Comparison of ENCODE assay signal across 1 fruit fly cellular context in the genomic region with DNA sequence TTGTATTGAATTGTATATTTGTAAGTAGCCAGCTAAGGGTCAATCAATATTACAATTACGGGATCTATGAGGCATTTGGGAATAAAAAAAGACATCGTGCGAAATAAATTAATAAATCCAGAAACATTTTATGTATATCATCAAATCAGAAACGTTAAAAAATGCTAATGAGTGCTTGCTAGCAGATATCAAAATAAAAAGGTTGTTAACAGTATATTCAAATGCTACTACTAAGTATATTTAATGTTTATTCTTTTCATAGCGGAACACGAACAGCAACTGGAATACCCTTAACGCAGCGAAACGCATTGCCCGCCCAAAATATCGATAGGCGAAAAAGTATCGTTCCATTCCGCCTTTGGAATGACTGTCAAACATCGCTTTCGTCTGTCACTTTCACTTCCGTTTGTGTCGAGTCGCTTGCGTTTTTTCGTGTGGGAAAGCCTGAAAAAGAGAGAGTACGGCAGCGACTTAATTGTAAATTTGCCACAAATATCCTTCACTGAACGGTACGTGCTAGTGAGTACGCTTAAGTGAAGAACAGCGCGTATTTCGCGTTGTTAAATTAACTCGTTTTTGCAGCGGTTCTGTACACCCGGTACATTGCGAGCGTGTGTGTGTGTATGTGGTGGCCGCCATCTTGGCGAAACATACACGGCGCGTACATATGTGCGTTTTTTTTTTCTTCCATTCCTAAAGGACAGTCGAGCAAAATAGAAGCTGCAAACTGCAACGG.
TF ChIP-seq lines count a peak whose summit lies in the region.

A gene (plus strand): TSS at position 388 of the 736 bp plus-strand sequence.

TF ChIP-seq in whole organism, embryonic, 481 proteins besides CTCF, POLR2A, EP300 and RAD21 (continued from another document and continues in another):
- TF ChIP-seq Oli (tag; optimal IDR thresholded peaks at IDR 0.05; lab: Kevin White, UChicago), result peak; percentile 10
- TF ChIP-seq Stat92E (GFP tag; optimal IDR thresholded peaks at IDR 0.05; lab: Kevin White, UChicago), result peak in 1 of 3 experiments; percentile 8
- peak; percentile 48 for TF ChIP-seq CG9609 (GFP tag; optimal IDR thresholded peaks at IDR 0.05; lab: Kevin White, UChicago)
- peak; percentile 45 for TF ChIP-seq fd102C (GFP tag; optimal IDR thresholded peaks at IDR 0.05; lab: Kevin White, UChicago)
- 0 out of 2 replicates have a peak, but pooled peaks have one; percentile 26 for TF ChIP-seq CG4730 (GFP tag; IDR thresholded peaks at IDR 0.05; lab: Robert Waterston, UW)
- TF ChIP-seq jing (GFP tag; optimal IDR thresholded peaks at IDR 0.05; lab: Kevin White, UChicago), result peak; percentile 17
- TF ChIP-seq CG6254 (GFP tag; optimal IDR thresholded peaks at IDR 0.05; lab: Kevin White, UChicago), result peak; percentile 62
- peak; percentile 92 for TF ChIP-seq wek (GFP tag; optimal IDR thresholded peaks at IDR 0.05; lab: Kevin White, UChicago)
- peak; percentile 1 for TF ChIP-seq repo (GFP tag; optimal IDR thresholded peaks at IDR 0.05; lab: Kevin White, UChicago)
- TF ChIP-seq Xrp1 (GFP tag; IDR thresholded peaks at IDR 0.05; lab: Robert Waterston, UW), result no peak; the same call in 1 of the 2 replicates
- no peak for TF ChIP-seq Neu2 (GFP tag; optimal IDR thresholded peaks at IDR 0.05; lab: Kevin White, UChicago; ENCODE audit: borderline replicate concordance)
- no peak for TF ChIP-seq CG8478 (optimal IDR thresholded peaks at IDR 0.05; lab: Kevin White, UChicago)
- no peak; the same call in 2 of the 3 replicates for TF ChIP-seq CG14860 (GFP tag; IDR thresholded peaks at IDR 0.05; lab: Robert Waterston, UW; ENCODE audit: partially characterized antibody)
- peak; percentile 54; the same call in 1 of the 2 replicates for TF ChIP-seq CG17612 (GFP tag; IDR thresholded peaks at IDR 0.05; lab: Robert Waterston, UW)
- no peak for TF ChIP-seq CG14965 (GFP tag; optimal IDR thresholded peaks at IDR 0.05; lab: Kevin White, UChicago; ENCODE audit: borderline replicate concordance)
- peak; percentile 65 for TF ChIP-seq CG10209 (GFP tag; optimal IDR thresholded peaks at IDR 0.05; lab: Kevin White, UChicago)
- TF ChIP-seq Ets65A (GFP tag; lab: Kevin White, UChicago), result peak; percentile 92
- peak; percentile 42 for TF ChIP-seq Nf-YB (GFP tag; optimal IDR thresholded peaks at IDR 0.05; lab: Kevin White, UChicago)
- peak; percentile 20 for TF ChIP-seq CG17829 (tag; optimal IDR thresholded peaks at IDR 0.05; lab: Kevin White, UChicago)
- peak; percentile 90 for TF ChIP-seq HLHmδ (GFP tag; optimal IDR thresholded peaks at IDR 0.05; lab: Kevin White, UChicago)
- peak; percentile 36 for TF ChIP-seq CG10366 (GFP tag; IDR thresholded peaks at IDR 0.05; lab: Robert Waterston, UW)
- TF ChIP-seq Atf6 (GFP tag; IDR thresholded peaks at IDR 0.05; lab: Robert Waterston, UW), result peak; percentile 57
- peak; percentile 94 for TF ChIP-seq ci (GFP tag; IDR thresholded peaks at IDR 0.05; lab: Robert Waterston, UW)
- TF ChIP-seq exex (tag; optimal IDR thresholded peaks at IDR 0.05; lab: Kevin White, UChicago), result no peak
- TF ChIP-seq bigmax (GFP tag; optimal IDR thresholded peaks at IDR 0.05; lab: Kevin White, UChicago), result peak; percentile 51
- TF ChIP-seq kah (GFP tag; optimal IDR thresholded peaks at IDR 0.05; lab: Kevin White, UChicago), result peak; percentile 70
- TF ChIP-seq Abd-B (GFP tag; optimal IDR thresholded peaks at IDR 0.05; lab: Kevin White, UChicago), result peak; percentile 10
- TF ChIP-seq H15 (GFP tag; IDR thresholded peaks at IDR 0.05; lab: Robert Waterston, UW), result peak; percentile 60; the same call in 2 of the 3 replicates
- TF ChIP-seq HLH54F (GFP tag; optimal IDR thresholded peaks at IDR 0.05; lab: Kevin White, UChicago), result peak; percentile 44
- peak; percentile 57; the same call in 1 of the 2 replicates for TF ChIP-seq CG11085 (GFP tag; IDR thresholded peaks at IDR 0.05; lab: Robert Waterston, UW)
- peak; percentile 54 for TF ChIP-seq ATbp (GFP tag; optimal IDR thresholded peaks at IDR 0.05; lab: Kevin White, UChicago)
- peak; percentile 45 for TF ChIP-seq Bdp1 (GFP tag; optimal IDR thresholded peaks at IDR 0.05; lab: Kevin White, UChicago)
- TF ChIP-seq H2.0 (GFP tag; IDR thresholded peaks at IDR 0.05; lab: Robert Waterston, UW), result no peak
- TF ChIP-seq ssp (GFP tag; IDR thresholded peaks at IDR 0.05; lab: Robert Waterston, UW), result peak; percentile 76
- TF ChIP-seq shn (GFP tag; optimal IDR thresholded peaks at IDR 0.05; lab: Kevin White, UChicago), result peak; percentile 56
- peak; percentile 27 for TF ChIP-seq Hr3 (GFP tag; optimal IDR thresholded peaks at IDR 0.05; lab: Kevin White, UChicago)
- peak; percentile 22 to 58 for TF ChIP-seq bsh (GFP tag; optimal IDR thresholded peaks at IDR 0.05; lab: Kevin White, UChicago)
- peak; percentile 54 for TF ChIP-seq pho (GFP tag; optimal IDR thresholded peaks at IDR 0.05; lab: Kevin White, UChicago)
- TF ChIP-seq ap (GFP tag; IDR thresholded peaks at IDR 0.05; lab: Robert Waterston, UW), result no peak; the same call in 1 of the 2 replicates
- no peak for TF ChIP-seq CG2678 (tag; optimal IDR thresholded peaks at IDR 0.05; lab: Kevin White, UChicago)
- TF ChIP-seq CG31388 (GFP tag; optimal IDR thresholded peaks at IDR 0.05; lab: Kevin White, UChicago), result no peak
- TF ChIP-seq nerfin-2 (GFP tag; IDR thresholded peaks at IDR 0.05; lab: Robert Waterston, UW; ENCODE audit: partially characterized antibody), result no peak
- peak; percentile 43 for TF ChIP-seq CG6689 (GFP tag; IDR thresholded peaks at IDR 0.05; lab: Robert Waterston, UW)
- peak; percentile 75 for TF ChIP-seq nerfin-1 (tag; optimal IDR thresholded peaks at IDR 0.05; lab: Kevin White, UChicago)
- no peak for TF ChIP-seq tap (tag; optimal IDR thresholded peaks at IDR 0.05; lab: Kevin White, UChicago)
- TF ChIP-seq ranshi (GFP tag; IDR thresholded peaks at IDR 0.05; lab: Robert Waterston, UW), result peak; percentile 49; the same call in 1 of the 2 replicates
- TF ChIP-seq CG17568 (GFP tag; optimal IDR thresholded peaks at IDR 0.05; lab: Kevin White, UChicago), result peak; percentile 77
- peak; percentile 70 for TF ChIP-seq CG15514 (GFP tag; optimal IDR thresholded peaks at IDR 0.05; lab: Kevin White, UChicago)
- TF ChIP-seq sim (GFP tag; IDR thresholded peaks at IDR 0.05; lab: Robert Waterston, UW), result no peak
- TF ChIP-seq Tbp (GFP tag; optimal IDR thresholded peaks at IDR 0.05; lab: Kevin White, UChicago), result no peak
- peak; percentile 49; the same call in 1 of the 2 replicates for TF ChIP-seq Rx (GFP tag; IDR thresholded peaks at IDR 0.05; lab: Robert Waterston, UW)
- TF ChIP-seq Spps (tag; optimal IDR thresholded peaks at IDR 0.05; lab: Kevin White, UChicago), result peak; percentile 42
- TF ChIP-seq HLH3B (GFP tag; IDR thresholded peaks at IDR 0.05; lab: Robert Waterston, UW), result peak; percentile 39
- peak; percentile 8 for TF ChIP-seq CG6683 (GFP tag; optimal IDR thresholded peaks at IDR 0.05; lab: Kevin White, UChicago)
- no peak for TF ChIP-seq fru (optimal IDR thresholded peaks at IDR 0.05; lab: Kevin White, UChicago)
- 0 out of 3 replicates have a peak, but pooled peaks have one; percentile 33 for TF ChIP-seq vnd (GFP tag; IDR thresholded peaks at IDR 0.05; lab: Robert Waterston, UW; ENCODE audit: partially characterized antibody)
- no peak for TF ChIP-seq Poxn (GFP tag; IDR thresholded peaks at IDR 0.05; lab: Robert Waterston, UW)
- TF ChIP-seq sima (GFP tag; optimal IDR thresholded peaks at IDR 0.05; lab: Kevin White, UChicago), result no peak
- TF ChIP-seq Scr (GFP tag; IDR thresholded peaks at IDR 0.05; lab: Robert Waterston, UW; ENCODE audit: partially characterized antibody), result peak; percentile 55
- peak in 1 of 2 experiments; percentile 35 for TF ChIP-seq Pdp1 (GFP tag; optimal IDR thresholded peaks at IDR 0.05; lab: Kevin White, UChicago)
- no peak for TF ChIP-seq CG16815 (GFP tag; optimal IDR thresholded peaks at IDR 0.05; lab: Kevin White, UChicago)
- TF ChIP-seq CG3995 (GFP tag; optimal IDR thresholded peaks at IDR 0.05; lab: Kevin White, UChicago), result peak; percentile 51
- TF ChIP-seq CG9932 (GFP tag; IDR thresholded peaks at IDR 0.05; lab: Robert Waterston, UW), result peak; percentile 68
- TF ChIP-seq tna (GFP tag; IDR thresholded peaks at IDR 0.05; lab: Robert Waterston, UW; ENCODE audit: partially characterized antibody), result no peak
- peak; percentile 8 for TF ChIP-seq tin (GFP tag; optimal IDR thresholded peaks at IDR 0.05; lab: Kevin White, UChicago)
- no peak for TF ChIP-seq pita (GFP tag; optimal IDR thresholded peaks at IDR 0.05; lab: Kevin White, UChicago)
- no peak for TF ChIP-seq wor (GFP tag; IDR thresholded peaks at IDR 0.05; lab: Robert Waterston, UW)
- TF ChIP-seq Chrac-16 (GFP tag; optimal IDR thresholded peaks at IDR 0.05; lab: Kevin White, UChicago), result peak; percentile 34
- TF ChIP-seq klu (GFP tag; IDR thresholded peaks at IDR 0.05; lab: Robert Waterston, UW), result 0 out of 2 replicates have a peak, but pooled peaks have one; percentile 20
- no peak for TF ChIP-seq Ravus (GFP tag; IDR thresholded peaks at IDR 0.05; lab: Robert Waterston, UW)
- peak; percentile 47 for TF ChIP-seq lmd (GFP tag; IDR thresholded peaks at IDR 0.05; lab: Robert Waterston, UW)
- peak; percentile 85 for TF ChIP-seq NC2β (GFP tag; optimal IDR thresholded peaks at IDR 0.05; lab: Kevin White, UChicago)
- no peak for TF ChIP-seq cato (GFP tag; optimal IDR thresholded peaks at IDR 0.05; lab: Kevin White, UChicago; ENCODE audit: borderline replicate concordance)
- TF ChIP-seq B-H2 (GFP tag; optimal IDR thresholded peaks at IDR 0.05; lab: Kevin White, UChicago), result peak; percentile 61
- TF ChIP-seq MTF-1 (GFP tag; optimal IDR thresholded peaks at IDR 0.05; lab: Kevin White, UChicago; ENCODE audit: borderline replicate concordance), result peak; percentile 87
- TF ChIP-seq Hr39 (optimal IDR thresholded peaks at IDR 0.05; lab: Kevin White, UChicago), result no peak
- no peak for TF ChIP-seq Dek (tag; optimal IDR thresholded peaks at IDR 0.05; lab: Kevin White, UChicago)
- no peak for TF ChIP-seq bab2 (GFP tag; optimal IDR thresholded peaks at IDR 0.05; lab: Kevin White, UChicago)
- TF ChIP-seq Hey (tag; optimal IDR thresholded peaks at IDR 0.05; lab: Kevin White, UChicago), result peak; percentile 70
- TF ChIP-seq CG15269 (tag; optimal IDR thresholded peaks at IDR 0.05; lab: Kevin White, UChicago), result no peak
- TF ChIP-seq CG3726 (GFP tag; IDR thresholded peaks at IDR 0.05; lab: Robert Waterston, UW), result no peak
- TF ChIP-seq CG18011 (GFP tag; optimal IDR thresholded peaks at IDR 0.05; lab: Kevin White, UChicago), result peak; percentile 43
- TF ChIP-seq slp2 (GFP tag; optimal IDR thresholded peaks at IDR 0.05; lab: Kevin White, UChicago), result peak; percentile 38
- TF ChIP-seq HHEX (GFP tag; optimal IDR thresholded peaks at IDR 0.05; lab: Kevin White, UChicago), result peak; percentile 74
- TF ChIP-seq Ssrp (tag; optimal IDR thresholded peaks at IDR 0.05; lab: Kevin White, UChicago), result no peak
- TF ChIP-seq sd (tag; optimal IDR thresholded peaks at IDR 0.05; lab: Kevin White, UChicago), result no peak
- TF ChIP-seq Jarid2 (GFP tag; optimal IDR thresholded peaks at IDR 0.05; lab: Kevin White, UChicago), result peak; percentile 74
- TF ChIP-seq CG7963 (GFP tag; IDR thresholded peaks at IDR 0.05; lab: Robert Waterston, UW; ENCODE audit: partially characterized antibody), result 0 out of 3 replicates have a peak, but pooled peaks have one; percentile 28
- TF ChIP-seq slbo (GFP tag; IDR thresholded peaks at IDR 0.05; lab: Robert Waterston, UW), result peak; percentile 68
- no peak for TF ChIP-seq corto (GFP tag; optimal IDR thresholded peaks at IDR 0.05; lab: Kevin White, UChicago)
- no peak for TF ChIP-seq dmrt99B (tag; optimal IDR thresholded peaks at IDR 0.05; lab: Kevin White, UChicago)
- peak; percentile 21 for TF ChIP-seq CG7786 (GFP tag; optimal IDR thresholded peaks at IDR 0.05; lab: Kevin White, UChicago)
- peak; percentile 52 for TF ChIP-seq CG12299 (tag; optimal IDR thresholded peaks at IDR 0.05; lab: Kevin White, UChicago)
- no peak for TF ChIP-seq ro (GFP tag; IDR thresholded peaks at IDR 0.05; lab: Robert Waterston, UW)
- TF ChIP-seq CG9817 (tag; optimal IDR thresholded peaks at IDR 0.05; lab: Kevin White, UChicago), result peak; percentile 35
- TF ChIP-seq lov (optimal IDR thresholded peaks at IDR 0.05; lab: Kevin White, UChicago), result no peak
- TF ChIP-seq lov (GFP tag; IDR thresholded peaks at IDR 0.05; lab: Robert Waterston, UW), result peak; percentile 69; the same call in 1 of the 3 replicates
- 0 out of 4 replicates have a peak, but pooled peaks have one; percentile 25 for TF ChIP-seq chinmo (GFP tag; IDR thresholded peaks at IDR 0.05; lab: Robert Waterston, UW; ENCODE audit: partially characterized antibody)
- no peak for TF ChIP-seq aop (GFP tag; IDR thresholded peaks at IDR 0.05; lab: Robert Waterston, UW)
- TF ChIP-seq jumu (GFP tag; optimal IDR thresholded peaks at IDR 0.05; lab: Kevin White, UChicago), result peak; percentile 29
- TF ChIP-seq h (optimal IDR thresholded peaks at IDR 0.05; lab: Kevin White, UChicago), result no peak
- TF ChIP-seq CG1792 (GFP tag; optimal IDR thresholded peaks at IDR 0.05; lab: Kevin White, UChicago), result peak; percentile 24
- TF ChIP-seq ase (GFP tag; IDR thresholded peaks at IDR 0.05; lab: Robert Waterston, UW), result peak; percentile 46; the same call in 1 of the 3 replicates
- TF ChIP-seq chm (GFP tag; IDR thresholded peaks at IDR 0.05; lab: Robert Waterston, UW), result peak; percentile 80; the same call in 1 of the 2 replicates
- peak; percentile 54; the same call in 1 of the 2 replicates for TF ChIP-seq ham (GFP tag; IDR thresholded peaks at IDR 0.05; lab: Robert Waterston, UW)
- TF ChIP-seq CG13894 (tag; optimal IDR thresholded peaks at IDR 0.05; lab: Kevin White, UChicago), result no peak
- peak; percentile 39 for TF ChIP-seq CG2202 (tag; optimal IDR thresholded peaks at IDR 0.05; lab: Kevin White, UChicago)
- TF ChIP-seq Hmx (GFP tag; optimal IDR thresholded peaks at IDR 0.05; lab: Kevin White, UChicago), result no peak
- TF ChIP-seq crol (GFP tag; IDR thresholded peaks at IDR 0.05; lab: Robert Waterston, UW), result no peak
- peak; percentile 93 for TF ChIP-seq CG17802 (tag; optimal IDR thresholded peaks at IDR 0.05; lab: Kevin White, UChicago)
- peak; percentile 41 for TF ChIP-seq Lhr (GFP tag; optimal IDR thresholded peaks at IDR 0.05; lab: Kevin White, UChicago)
- peak; percentile 28; the same call in 2 of the 3 replicates for TF ChIP-seq B-H1 (GFP tag; IDR thresholded peaks at IDR 0.05; lab: Robert Waterston, UW)
- no peak for TF ChIP-seq CG8944 (GFP tag; optimal IDR thresholded peaks at IDR 0.05; lab: Kevin White, UChicago)
- TF ChIP-seq pum (GFP tag; optimal IDR thresholded peaks at IDR 0.05; lab: Kevin White, UChicago), result no peak
- peak; percentile 63 for TF ChIP-seq CG1233 (GFP tag; optimal IDR thresholded peaks at IDR 0.05; lab: Kevin White, UChicago)
- TF ChIP-seq Hmr (GFP tag; optimal IDR thresholded peaks at IDR 0.05; lab: Kevin White, UChicago), result peak; percentile 77
- peak; percentile 71; the same call in 1 of the 3 replicates for TF ChIP-seq so (GFP tag; IDR thresholded peaks at IDR 0.05; lab: Robert Waterston, UW)
- TF ChIP-seq CG3163 (GFP tag; optimal IDR thresholded peaks at IDR 0.05; lab: Kevin White, UChicago), result peak; percentile 20
